Worm (Caenorhabditis elegans): ENCODE results near the gene tofu-2.
A peak's percentile ranks its signal among the peaks of the same experiment; 100 is the strongest.
"Not testable (repeated sequence)": the region's sequence is repeated elsewhere in the genome, so short reads cannot be mapped to it uniquely, and the experiment has no call there.

tofu-2 gene

ce11 chrV:7060396-7060795 lies 9.3 kb upstream of the tofu-2 start, which contains the start of the genes Y57E12AL.6 and Y57E12AL.1 (continued):
- TF ChIP-seq aly-2 (tag; optimal IDR thresholded peaks at IDR 0.05): peak; percentile 61
- peak; percentile 89 for TF ChIP-seq rnt-1 (tag; optimal IDR thresholded peaks at IDR 0.05)

ce11 chrV:7059350-7059749 lies 8.3 kb upstream of the tofu-2 start, which contains the start of gene mdt-6:
Gene mdt-6 (minus strand): TSS chrV:7059624.
- TF ChIP-seq nhr-28 (tag; optimal IDR thresholded peaks at IDR 0.05) (no peak), nhr-85 (tag) (peak; percentile 5)

ce11 chrV:7057795-7058194 lies 6.7 kb upstream of the tofu-2 start, which contains the start of gene Y57E12AL.2:
Gene Y57E12AL.2 (plus strand): TSS chrV:7058095.
- TF ChIP-seq ces-1 (GFP tag; optimal IDR thresholded peaks at IDR 0.05); blmp-1 (tag; optimal IDR thresholded peaks at IDR 0.05); nhr-20 (tag; optimal IDR thresholded peaks at IDR 0.05): not testable (repeated sequence)

- TF ChIP-seq blmp-1 (tag; optimal IDR thresholded peaks at IDR 0.05) (no peak), nhr-90 (tag; optimal IDR thresholded peaks at IDR 0.05; ENCODE audit: poor library complexity) (no peak), tlp-1 (tag; optimal IDR thresholded peaks at IDR 0.05) (no peak), hlh-17 (GFP tag; optimal IDR thresholded peaks at IDR 0.05; ENCODE audit: borderline replicate concordance) (no peak), unc-86 (tag; optimal IDR thresholded peaks at IDR 0.05) (no peak), efl-1 (optimal IDR thresholded peaks at IDR 0.05) (no peak), efl-1 (GFP tag; optimal IDR thresholded peaks at IDR 0.05 in 1 of 2) (no peak), xbp-1 (tag; optimal IDR thresholded peaks at IDR 0.05) (no peak), efl-3 (GFP tag; optimal IDR thresholded peaks at IDR 0.05) (no peak), nhr-76 (tag; optimal IDR thresholded peaks at IDR 0.05) (no peak), grh-1 (GFP tag; IDR thresholded peaks at IDR 0.05) (no peak), dsc-1 (tag; optimal IDR thresholded peaks at IDR 0.05) (no peak), ztf-11 (tag; optimal IDR thresholded peaks at IDR 0.05) (no peak), nhr-47 (tag; optimal IDR thresholded peaks at IDR 0.05) (no peak), sox-4 (tag; optimal IDR thresholded peaks at IDR 0.05) (no peak)
These were observed 3.5 kb upstream of the tofu-2 start, which contains the start of gene spig-8 for ce11 chrV:7054598-7054997. Gene spig-8 (plus strand): TSS chrV:7054898.

- TF ChIP-seq grh-1 (GFP tag; IDR thresholded peaks at IDR 0.05): peak; percentile 49
- no peak for TF ChIP-seq lsy-2 (tag; optimal IDR thresholded peaks at IDR 0.05)
These were observed 2.1 kb upstream of the tofu-2 start, which contains the start of gene txt-17 for ce11 chrV:7053100-7053499. Gene txt-17 (minus strand): TSS chrV:7053200.

ce11 chrV:7050153-7050552 lies 895 bp downstream of the tofu-2 start:
- no peak for TF ChIP-seq lsy-2 (tag; optimal IDR thresholded peaks at IDR 0.05)
- TF ChIP-seq nhr-11 (tag; optimal IDR thresholded peaks at IDR 0.05): no peak
- no peak for TF ChIP-seq sptf-1 (tag; optimal IDR thresholded peaks at IDR 0.05)
- no peak for TF ChIP-seq F16B12.6 (tag; optimal IDR thresholded peaks at IDR 0.05)
- TF ChIP-seq nhr-237 (tag; optimal IDR thresholded peaks at IDR 0.05): no peak
- TF ChIP-seq mef-2 (tag; optimal IDR thresholded peaks at IDR 0.05): no peak
- no peak for TF ChIP-seq fkh-4 (tag; optimal IDR thresholded peaks at IDR 0.05; ENCODE audit: borderline replicate concordance)
- no peak for TF ChIP-seq unc-30 (tag; optimal IDR thresholded peaks at IDR 0.05)
- no peak for TF ChIP-seq aha-1 (tag; optimal IDR thresholded peaks at IDR 0.05)
- no peak for TF ChIP-seq sox-4 (tag; optimal IDR thresholded peaks at IDR 0.05)
- TF ChIP-seq elt-2 (tag; optimal IDR thresholded peaks at IDR 0.05): no peak
- no peak for TF ChIP-seq grh-1 (GFP tag; IDR thresholded peaks at IDR 0.05)
- no peak for TF ChIP-seq skn-1 (tag; optimal IDR thresholded peaks at IDR 0.05)
- no peak for TF ChIP-seq unc-86 (tag; optimal IDR thresholded peaks at IDR 0.05)

ce11 chrV:7047512-7047911 lies 3.5 kb downstream of the tofu-2 start, which contains the start of gene F20A1.8:
Gene F20A1.8 (minus strand): TSS chrV:7047612.
- TF ChIP-seq irx-1 (tag; optimal IDR thresholded peaks at IDR 0.05) (no peak), nhr-71 (tag; optimal IDR thresholded peaks at IDR 0.05) (no peak), C16A3.4 (tag; optimal IDR thresholded peaks at IDR 0.05) (no peak), ztf-11 (tag; optimal IDR thresholded peaks at IDR 0.05) (no peak), snu-23 (GFP tag; optimal IDR thresholded peaks at IDR 0.05) (no peak), blmp-1 (tag; optimal IDR thresholded peaks at IDR 0.05) (no peak), sup-37 (GFP tag; optimal IDR thresholded peaks at IDR 0.05) (no peak), ceh-88 (GFP tag; IDR thresholded peaks at IDR 0.05) (no peak), aha-1 (tag; optimal IDR thresholded peaks at IDR 0.05) (no peak), nhr-77 (tag; optimal IDR thresholded peaks at IDR 0.05) (no peak), unc-62 (GFP tag; optimal IDR thresholded peaks at IDR 0.05) (no peak), nhr-84 (tag; optimal IDR thresholded peaks at IDR 0.05) (no peak), pag-3 (tag; optimal IDR thresholded peaks at IDR 0.05; ENCODE audit: borderline replicate concordance, insufficient read depth) (no peak), nhr-11 (tag; optimal IDR thresholded peaks at IDR 0.05) (no peak), ceh-8 (GFP tag; optimal IDR thresholded peaks at IDR 0.05) (no peak)

Measured in whole organism, L1 larva.